Worm (Caenorhabditis elegans): ENCODE measurements around the gene C02F12.5.
A peak's percentile ranks its signal among the peaks of the same experiment; 100 is the strongest.

DNA sequence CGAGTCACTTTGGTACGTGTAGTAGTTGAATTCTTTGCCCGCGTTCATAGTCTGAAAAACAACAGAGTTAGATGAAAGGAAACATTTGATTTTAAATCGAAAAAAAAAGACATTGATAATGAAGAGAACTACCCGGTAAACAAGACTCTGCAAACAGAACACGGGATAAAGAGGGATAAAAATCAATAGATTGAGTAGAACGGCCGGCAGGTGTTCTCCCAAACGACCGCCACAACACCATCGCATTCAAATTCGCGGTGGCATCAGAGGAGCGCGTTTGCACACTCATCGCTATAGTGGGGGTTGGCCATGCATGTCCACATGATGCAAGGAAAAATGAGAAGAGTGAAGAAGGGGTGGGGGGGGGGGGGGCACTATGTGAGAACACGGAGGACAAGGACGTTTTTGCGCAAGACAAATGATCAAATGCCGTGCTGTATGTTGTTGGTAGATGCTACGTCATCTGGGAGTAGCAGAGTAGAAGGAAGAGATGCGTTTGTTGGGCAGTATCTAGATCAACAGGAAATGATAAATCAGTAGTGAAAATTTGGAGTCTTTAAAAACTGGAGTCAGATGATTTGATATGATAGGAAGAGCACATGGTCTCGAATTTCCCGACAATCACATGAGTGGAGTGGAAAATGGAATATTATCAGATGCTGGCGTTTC is 6.7 kb upstream of the C02F12.5 start, which contains the start of gene tag-52:
- no peak for TF ChIP-seq cog-1 (tag; optimal IDR thresholded peaks at IDR 0.05)
- TF ChIP-seq ztf-23 (GFP tag; IDR thresholded peaks at IDR 0.05), result no peak
- TF ChIP-seq flt-1 (GFP tag; IDR thresholded peaks at IDR 0.05), result 0 out of 2 replicates have a peak, but pooled peaks have one; percentile 64
- TF ChIP-seq klf-2 (GFP tag; conservative IDR thresholded peaks at IDR 0.05), result no peak
- no peak for TF ChIP-seq ztf-29 (GFP tag; IDR thresholded peaks at IDR 0.05)
- TF ChIP-seq T22C8.4 (GFP tag; IDR thresholded peaks at IDR 0.05), result no peak

Measured in whole organism, midembryonic.